Fruit fly (Drosophila melanogaster): Measurements from ENCODE around the gene CG9915.

CG9915 gene

DNA sequence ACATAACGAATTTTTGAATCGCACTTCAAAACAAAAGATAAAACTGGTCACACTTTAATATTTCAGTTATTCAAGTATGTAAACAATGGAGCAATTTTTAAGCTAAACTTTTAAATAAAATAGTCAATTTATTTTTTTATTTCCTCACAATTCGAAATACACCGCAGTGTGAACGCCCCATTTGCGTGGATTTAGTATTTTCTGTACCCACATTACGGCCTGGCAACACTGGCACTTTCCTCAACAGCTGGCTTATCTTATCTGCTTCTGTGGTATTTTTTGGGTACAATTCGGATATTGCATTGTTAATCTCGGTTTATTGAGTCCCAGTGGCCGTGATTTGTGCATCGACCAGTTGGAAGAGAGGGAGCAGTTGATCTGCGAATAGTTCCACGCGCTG, 37.1 kb upstream of the CG9915 start, which contains the start of gene sl (continued):
- TF ChIP-seq gsb-n (tag; optimal IDR thresholded peaks at IDR 0.05) (no peak), ttk (GFP tag; IDR thresholded peaks at IDR 0.05) (no peak), CG2889 (GFP tag; IDR thresholded peaks at IDR 0.05) (no peak), H2.0 (GFP tag; IDR thresholded peaks at IDR 0.05) (no peak), inv (GFP tag; IDR thresholded peaks at IDR 0.05; ENCODE audit: partially characterized antibody) (no peak), HLHmδ (GFP tag; optimal IDR thresholded peaks at IDR 0.05) (no peak), CG6654 (GFP tag; optimal IDR thresholded peaks at IDR 0.05) (no peak), Ravus (GFP tag; IDR thresholded peaks at IDR 0.05) (no peak), sima (GFP tag; optimal IDR thresholded peaks at IDR 0.05) (no peak), CG6765 (GFP tag; optimal IDR thresholded peaks at IDR 0.05) (no peak), hbn (GFP tag; IDR thresholded peaks at IDR 0.05; ENCODE audit: partially characterized antibody) (peak; percentile 49; the same call in 1 of the 2 replicates), CG15514 (GFP tag; optimal IDR thresholded peaks at IDR 0.05) (peak; percentile 69), ham (GFP tag; IDR thresholded peaks at IDR 0.05) (no peak), MBD-R2 (GFP tag; IDR thresholded peaks at IDR 0.05) (peak; percentile 81), Awh (GFP tag; IDR thresholded peaks at IDR 0.05) (no peak), CG9817 (tag; optimal IDR thresholded peaks at IDR 0.05) (no peak), CG6254 (GFP tag; optimal IDR thresholded peaks at IDR 0.05) (no peak), ase (GFP tag; IDR thresholded peaks at IDR 0.05) (no peak), CG2199 (GFP tag; IDR thresholded peaks at IDR 0.05) (no peak), sens-2 (GFP tag; IDR thresholded peaks at IDR 0.05) (no peak; the same call in 1 of the 2 replicates), D (optimal IDR thresholded peaks at IDR 0.05) (no peak), D (GFP tag; optimal IDR thresholded peaks at IDR 0.05) (no peak), peb (GFP tag; IDR thresholded peaks at IDR 0.05) (no peak)

DNA sequence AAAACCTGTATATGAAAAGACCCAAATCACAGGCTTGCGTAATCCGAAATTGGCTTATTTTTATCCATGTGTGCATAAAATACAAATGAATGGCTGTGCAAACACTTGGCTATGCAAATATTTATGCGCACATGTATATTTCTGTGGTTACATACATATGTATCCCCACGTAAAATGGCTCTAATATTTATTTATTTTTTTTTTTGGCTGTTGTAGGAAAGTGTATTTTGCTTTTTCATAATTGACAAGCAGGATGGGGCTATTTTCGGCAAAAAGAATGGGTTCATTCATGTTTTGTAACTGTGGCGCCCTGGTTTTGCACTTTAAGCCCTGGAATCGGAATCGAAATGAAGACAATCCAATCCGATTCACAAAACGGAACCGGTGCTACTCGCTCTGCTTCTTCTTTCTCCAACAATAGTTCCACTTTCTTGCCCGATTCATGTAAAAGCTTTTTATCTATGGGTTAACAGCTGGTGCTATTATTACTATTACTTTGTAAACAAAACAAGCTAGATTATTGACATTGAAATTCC, 22.2 kb upstream of the CG9915 start:
- TF ChIP-seq Doc2 (GFP tag; IDR thresholded peaks at IDR 0.05) (no peak), grn (GFP tag; optimal IDR thresholded peaks at IDR 0.05) (no peak), sens (GFP tag) (peak; percentile 95), CG42726 (GFP tag; IDR thresholded peaks at IDR 0.05; ENCODE audit: partially characterized antibody) (no peak), org-1 (GFP tag; optimal IDR thresholded peaks at IDR 0.05) (peak; percentile 54), zf30C (GFP tag; optimal IDR thresholded peaks at IDR 0.05) (no peak), CG11085 (GFP tag; IDR thresholded peaks at IDR 0.05) (peak; percentile 55), CG10147 (GFP tag; optimal IDR thresholded peaks at IDR 0.05) (peak; percentile 33), CG9609 (GFP tag; optimal IDR thresholded peaks at IDR 0.05) (peak; percentile 77), CG18599 (GFP tag; optimal IDR thresholded peaks at IDR 0.05) (peak; percentile 82), CoRest (tag; optimal IDR thresholded peaks at IDR 0.05) (peak; percentile 73), Deaf1 (tag; optimal IDR thresholded peaks at IDR 0.05) (no peak), Scr (GFP tag; IDR thresholded peaks at IDR 0.05; ENCODE audit: partially characterized antibody) (0 out of 2 replicates have a peak, but pooled peaks have one; percentile 18), CG1024 (GFP tag; IDR thresholded peaks at IDR 0.05) (peak; percentile 51; the same call in 1 of the 2 replicates), Atf6 (GFP tag; IDR thresholded peaks at IDR 0.05) (peak; percentile 84), CG6765 (GFP tag; optimal IDR thresholded peaks at IDR 0.05) (peak; percentile 74), CG13287 (GFP tag; IDR thresholded peaks at IDR 0.05; ENCODE audit: partially characterized antibody) (peak; percentile 19; the same call in 1 of the 2 replicates), NC2β (GFP tag; optimal IDR thresholded peaks at IDR 0.05) (peak; percentile 57), ash1 (GFP tag; optimal IDR thresholded peaks at IDR 0.05) (no peak), ind (GFP tag; optimal IDR thresholded peaks at IDR 0.05) (peak; percentile 74), lbe (GFP tag; optimal IDR thresholded peaks at IDR 0.05) (peak; percentile 32), Atf-2 (GFP tag; optimal IDR thresholded peaks at IDR 0.05) (peak; percentile 71), nerfin-2 (GFP tag; IDR thresholded peaks at IDR 0.05; ENCODE audit: partially characterized antibody) (no peak), CG4730 (GFP tag; IDR thresholded peaks at IDR 0.05) (peak; percentile 59), CG13894 (tag; optimal IDR thresholded peaks at IDR 0.05) (peak; percentile 78), prd (optimal IDR thresholded peaks at IDR 0.05) (no peak), prd (GFP tag; IDR thresholded peaks at IDR 0.05) (peak; percentile 78), repo (GFP tag; optimal IDR thresholded peaks at IDR 0.05) (peak; percentile 44), CG18011 (GFP tag; optimal IDR thresholded peaks at IDR 0.05) (peak; percentile 63)

All from whole organism, embryonic.